Fruit fly (Drosophila melanogaster) whole organism, embryonic: ENCODE results near the gene Vm32E.

Source experiments
- Antp ChIP-seq: fragments of 200-800 bp; sonication (Bioruptor generic); optimal IDR thresholded peaks from 3 replicates; lab custom pipeline; 2016; ENCODE audit warnings: missing biosample characterization, missing genetic modification characterization
- B-H2 ChIP-seq: fragments of 200-800 bp; sonication (Bioruptor generic); optimal IDR thresholded peaks from 2 replicates; lab custom pipeline; 2018; ENCODE audit warnings: missing biosample characterization, mild to moderate bottlenecking, missing genetic modification characterization
- C15 ChIP-seq: fragments of 200-800 bp; sonication (Bioruptor generic); IDR thresholded peaks from 3 replicates; pipeline ENCODE4 v1.3.6; 2022; ENCODE audit warnings: missing biosample characterization, missing genetic modification characterization
- CG1024 ChIP-seq: fragments of 200-800 bp; sonication (Bioruptor generic); IDR thresholded peaks from 2 replicates; pipeline ENCODE4 v1.3.6; 2022; ENCODE audit warnings: missing biosample characterization, missing genetic modification characterization
- CG11696 ChIP-seq: fragments of 200-800 bp; sonication (Bioruptor generic); IDR thresholded peaks from 2 replicates; pipeline ENCODE4 v1.3.6; 2022; ENCODE audit warnings: missing biosample characterization, missing genetic modification characterization
- CG12104 ChIP-seq: fragments of 200-800 bp; sonication (Bioruptor generic); optimal IDR thresholded peaks from 3 replicates; lab custom pipeline; 2016; ENCODE audit warnings: missing biosample characterization, missing genetic modification characterization
- CG1233 ChIP-seq: fragments of 200-800 bp; sonication (Bioruptor generic); optimal IDR thresholded peaks from 4 replicates; lab custom pipeline; 2018; ENCODE audit warnings: missing biosample characterization, mild to moderate bottlenecking, missing genetic modification characterization
- CG13775 ChIP-seq: fragments of 200-800 bp; sonication (Bioruptor generic); optimal IDR thresholded peaks from 3 replicates; lab custom pipeline; 2017; ENCODE audit warnings: missing biosample characterization, mild to moderate bottlenecking, missing genetic modification characterization
- CG14014 ChIP-seq: fragments of 200-800 bp; sonication (Bioruptor generic); IDR thresholded peaks from 2 replicates; pipeline ENCODE4 v1.3.6; 2022; ENCODE audit warnings: missing biosample characterization, missing genetic modification characterization
- CG14965 ChIP-seq: fragments of 200-800 bp; sonication (Bioruptor generic); optimal IDR thresholded peaks from 2 replicates; lab custom pipeline; 2016; ENCODE audit warnings: missing biosample characterization, missing genetic modification characterization, borderline replicate concordance
- CG18764 ChIP-seq: fragments of 200-800 bp; sonication (Bioruptor generic); optimal IDR thresholded peaks from 3 replicates; lab custom pipeline; 2016; ENCODE audit warnings: missing biosample characterization, missing genetic modification characterization
- CG2202 ChIP-seq: fragments of 200-800 bp; sonication (Bioruptor generic); optimal IDR thresholded peaks from 2 replicates; lab custom pipeline; 2018; ENCODE audit warnings: missing biosample characterization, mild to moderate bottlenecking, missing genetic modification characterization
- CG31388 ChIP-seq: fragments of 200-800 bp; sonication (Bioruptor generic); optimal IDR thresholded peaks from 2 replicates; lab custom pipeline; 2016; ENCODE audit warnings: missing biosample characterization, missing genetic modification characterization
- CG33557 ChIP-seq: fragments of 200-800 bp; sonication (Bioruptor generic); optimal IDR thresholded peaks from 2 replicates; lab custom pipeline; 2019; ENCODE audit warnings: missing biosample characterization, mild to moderate bottlenecking, missing genetic modification characterization, moderate library complexity
- CG6254 ChIP-seq: fragments of 200-800 bp; sonication (Bioruptor generic); optimal IDR thresholded peaks from 3 replicates; lab custom pipeline; 2017; ENCODE audit warnings: mild to moderate bottlenecking, missing biosample characterization, missing genetic modification reagents, missing genetic modification characterization
- CG6654 ChIP-seq: fragments of 200-800 bp; sonication (Bioruptor generic); optimal IDR thresholded peaks from 2 replicates; lab custom pipeline; 2017; ENCODE audit warnings: missing biosample characterization, mild to moderate bottlenecking, missing genetic modification characterization
- CG6791 ChIP-seq: fragments of 200-800 bp; sonication (Bioruptor generic); IDR thresholded peaks from 3 replicates; pipeline ENCODE4 v1.3.6; 2022; ENCODE audit warnings: missing biosample characterization, missing genetic modification characterization; ENCODE audit not compliant: partially characterized antibody
- CG8478 ChIP-seq: fragments of >200 bp; optimal IDR thresholded peaks from 2 replicates; lab custom pipeline; 2018
- CG8765 ChIP-seq: fragments of 200-800 bp; sonication (Bioruptor generic); IDR thresholded peaks from 2 replicates; pipeline ENCODE4 v1.3.6; 2022; ENCODE audit warnings: missing biosample characterization, missing genetic modification characterization
- CG9797 ChIP-seq: fragments of 200-800 bp; sonication (Bioruptor generic); optimal IDR thresholded peaks from 3 replicates; lab custom pipeline; 2018; ENCODE audit warnings: missing biosample characterization, mild to moderate bottlenecking, missing genetic modification characterization
- Doc3 ChIP-seq: fragments of 200-800 bp; sonication (Bioruptor generic); IDR thresholded peaks from 3 replicates; pipeline ENCODE4 v1.3.6; 2022; ENCODE audit warnings: missing biosample characterization, missing genetic modification characterization; ENCODE audit not compliant: partially characterized antibody
- Drgx ChIP-seq: fragments of 200-800 bp; sonication (Bioruptor generic); IDR thresholded peaks from 2 replicates; pipeline ENCODE4 v1.3.6; 2022; ENCODE audit warnings: missing biosample characterization, missing genetic modification characterization
- Gug ChIP-seq: fragments of 200-800 bp; sonication (Bioruptor generic); IDR thresholded peaks from 4 replicates; pipeline ENCODE4 v1.3.6; 2022; ENCODE audit warnings: missing biosample characterization, missing genetic modification characterization
- Hand ChIP-seq: fragments of 200-800 bp; sonication (Bioruptor generic); optimal IDR thresholded peaks from 2 replicates; lab custom pipeline; 2017; ENCODE audit warnings: mild to moderate bottlenecking, missing biosample characterization, missing genetic modification reagents, missing genetic modification characterization
- Jarid2 ChIP-seq: fragments of 200-800 bp; sonication (Bioruptor generic); optimal IDR thresholded peaks from 3 replicates; lab custom pipeline; 2017; ENCODE audit warnings: mild to moderate bottlenecking, missing biosample characterization, missing genetic modification reagents, missing genetic modification characterization
- Mrtf ChIP-seq: fragments of 200-800 bp; sonication (Bioruptor generic); IDR thresholded peaks from 3 replicates; pipeline ENCODE4 v1.3.6; 2022; ENCODE audit warnings: missing biosample characterization, missing genetic modification characterization
- Oli ChIP-seq: fragments of 200-800 bp; sonication (Bioruptor generic); optimal IDR thresholded peaks from 2 replicates; lab custom pipeline; 2018; ENCODE audit warnings: missing biosample characterization, mild to moderate bottlenecking, missing genetic modification characterization, moderate library complexity
- Ptx1 ChIP-seq: fragments of 200-800 bp; sonication (Bioruptor generic); IDR thresholded peaks from 2 replicates; pipeline ENCODE4 v1.3.6; 2022; ENCODE audit warnings: missing biosample characterization, missing genetic modification characterization
- Sin3A ChIP-seq: fragments of >200 bp; optimal IDR thresholded peaks from 2 replicates; lab custom pipeline; 2018
- ab ChIP-seq: fragments of 200-800 bp; sonication (Bioruptor generic); optimal IDR thresholded peaks from 2 replicates; lab custom pipeline; 2016; ENCODE audit warnings: missing biosample characterization, missing genetic modification characterization
- ac ChIP-seq: fragments of 200-800 bp; sonication (Bioruptor generic); optimal IDR thresholded peaks from 3 replicates; lab custom pipeline; 2017; ENCODE audit warnings: missing biosample characterization, mild to moderate bottlenecking, missing genetic modification characterization
- ato ChIP-seq: fragments of 200-800 bp; sonication (Bioruptor generic); IDR thresholded peaks from 2 replicates; pipeline ENCODE4 v1.3.6; 2022; ENCODE audit warnings: missing biosample characterization, missing genetic modification characterization; ENCODE audit not compliant: partially characterized antibody
- bab2 ChIP-seq: fragments of 200-800 bp; sonication (Bioruptor generic); optimal IDR thresholded peaks from 2 replicates; lab custom pipeline; 2016; ENCODE audit warnings: missing biosample characterization, missing genetic modification characterization
- bigmax ChIP-seq: fragments of 200-800 bp; sonication (Bioruptor generic); optimal IDR thresholded peaks from 2 replicates; lab custom pipeline; 2018; ENCODE audit warnings: missing biosample characterization, mild to moderate bottlenecking, missing genetic modification characterization
- crc ChIP-seq: fragments of 200-800 bp; sonication (Bioruptor generic); optimal IDR thresholded peaks from 2 replicates; lab custom pipeline; 2016; ENCODE audit warnings: missing biosample characterization, missing genetic modification characterization
- dpn ChIP-seq, 2 experiments: fragments of 200-800 bp; sonication (Bioruptor generic); optimal IDR thresholded peaks; 3 replicates each; lab custom pipeline; 2016; ENCODE audit warnings: missing biosample characterization in 2 of 2, missing genetic modification characterization in 2 of 2
- ewg ChIP-seq: fragments of 200-800 bp; sonication (Bioruptor generic); optimal IDR thresholded peaks from 3 replicates; lab custom pipeline; 2017; ENCODE audit warnings: mild to moderate bottlenecking, missing biosample characterization, missing genetic modification reagents, missing genetic modification characterization
- insv ChIP-seq, 2 experiments: fragments of 200-800 bp; sonication (Bioruptor generic); optimal IDR thresholded peaks; 3 replicates each; lab custom pipeline; 2016 to 2018; ENCODE audit warnings: missing biosample characterization in 2 of 2, missing genetic modification characterization in 2 of 2
- jumu ChIP-seq: fragments of 200-800 bp; sonication (Bioruptor generic); optimal IDR thresholded peaks from 3 replicates; lab custom pipeline; 2016; ENCODE audit warnings: missing biosample characterization, missing genetic modification characterization
- ken ChIP-seq: fragments of 200-800 bp; sonication (Bioruptor generic); IDR thresholded peaks from 3 replicates; pipeline ENCODE4 v1.3.6; 2022; ENCODE audit warnings: missing biosample characterization, missing genetic modification characterization
- lola ChIP-seq, 3 experiments: fragments of >200 bp in 2 of 3; fragments of 200-800 bp in 1 of 3; sonication (Bioruptor generic) in 1 of 3; optimal IDR thresholded peaks; 2 replicates each; lab custom pipeline; 2017 to 2019; ENCODE audit warnings: missing biosample characterization in 3 of 3, missing genetic modification characterization in 3 of 3, mild to moderate bottlenecking in 1 of 3, moderate library complexity in 1 of 3
- maf-S ChIP-seq: fragments of 200-800 bp; sonication (Bioruptor generic); optimal IDR thresholded peaks from 2 replicates; lab custom pipeline; 2016; ENCODE audit warnings: missing biosample characterization, missing genetic modification characterization
- nau ChIP-seq: fragments of 200-800 bp; sonication (Bioruptor generic); optimal IDR thresholded peaks from 3 replicates; lab custom pipeline; 2017; ENCODE audit warnings: missing biosample characterization, mild to moderate bottlenecking, missing genetic modification characterization, missing genetic modification reagents
- nmo ChIP-seq: fragments of 200-800 bp; sonication (Bioruptor generic); optimal IDR thresholded peaks from 2 replicates; lab custom pipeline; 2018; ENCODE audit warnings: missing biosample characterization, mild to moderate bottlenecking, missing genetic modification characterization, moderate library complexity
- prd ChIP-seq, 3 experiments: fragments of >200 bp in 2 of 3; fragments of 200-800 bp in 1 of 3; sonication (Bioruptor generic) in 1 of 3; optimal IDR thresholded peaks in 2 of 3; IDR thresholded peaks in 1 of 3; 2 replicates in 2 of 3; 3 replicates in 1 of 3; pipeline versions ENCODE4 v1.3.6 to Lab custom; 2017 to 2022; ENCODE audit warnings: missing biosample characterization in 1 of 3, missing genetic modification characterization in 1 of 3
- row ChIP-seq: fragments of 200-800 bp; sonication (Bioruptor generic); IDR thresholded peaks from 3 replicates; pipeline ENCODE4 v1.3.6; 2022; ENCODE audit warnings: missing biosample characterization, missing genetic modification characterization
- slou ChIP-seq: fragments of 200-800 bp; sonication (Bioruptor generic); optimal IDR thresholded peaks from 3 replicates; lab custom pipeline; 2016; ENCODE audit warnings: missing biosample characterization, missing genetic modification characterization
- slp2 ChIP-seq: fragments of 200-800 bp; sonication (Bioruptor generic); optimal IDR thresholded peaks from 2 replicates; lab custom pipeline; 2016; ENCODE audit warnings: missing biosample characterization, missing genetic modification characterization
- tgo ChIP-seq: fragments of 200-800 bp; sonication (Bioruptor generic); IDR thresholded peaks from 3 replicates; pipeline ENCODE4 v1.3.6; 2022; ENCODE audit warnings: missing biosample characterization, missing genetic modification characterization
- yki ChIP-seq: fragments of >200 bp; optimal IDR thresholded peaks from 3 replicates; lab custom pipeline; 2018
- zfh1 ChIP-seq: fragments of 200-800 bp; sonication (Bioruptor generic); IDR thresholded peaks from 3 replicates; pipeline ENCODE4 v1.3.6; 2022; ENCODE audit warnings: missing biosample characterization, missing genetic modification characterization

Vm32E gene

DNA sequence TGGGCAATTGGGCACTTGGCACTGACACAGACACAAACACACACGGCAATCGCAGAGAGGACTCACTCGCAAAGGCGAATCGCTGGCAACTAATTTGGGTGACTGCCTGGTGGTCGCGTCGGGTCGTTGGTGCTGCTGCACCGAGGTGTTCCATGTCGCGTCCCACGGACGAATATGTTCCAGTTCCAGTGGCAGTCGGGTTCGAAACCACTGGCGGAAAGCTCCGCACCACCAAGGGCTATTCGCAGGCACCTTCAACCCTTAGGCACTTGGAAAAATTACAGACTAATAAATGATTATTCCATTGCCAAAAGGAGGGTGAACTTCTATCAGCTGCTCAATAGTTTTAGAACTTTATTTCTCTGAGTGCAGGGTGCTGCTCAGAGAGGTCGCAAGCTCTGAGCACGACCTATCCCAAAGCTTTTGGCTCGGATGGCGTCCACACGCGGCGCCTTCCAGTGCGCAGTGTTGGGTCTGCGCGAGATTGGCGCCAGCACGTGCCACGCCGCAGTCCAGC, 32.1 kb upstream of the Vm32E start, which contains the start of gene Ca-beta (continued):
- TF ChIP-seq CG1024 (no peak), crc (GFP tag; lab: Kevin White, UChicago) (no peak), slp2 (GFP tag; lab: Kevin White, UChicago) (no peak), CG8478 (lab: Kevin White, UChicago) (no peak), jumu (GFP tag; lab: Kevin White, UChicago) (peak; percentile 29), CG6254 (GFP tag; lab: Kevin White, UChicago) (no peak), lola (GFP tag; optimal IDR thresholded peaks at IDR 0.05; lab: Kevin White, UChicago) (no peak), CG14965 (GFP tag; lab: Kevin White, UChicago) (no peak), CG6791 (GFP tag; lab: Robert Waterston, UW) (no peak), prd (optimal IDR thresholded peaks at IDR 0.05; lab: Kevin White, UChicago) (no peak), prd (GFP tag; IDR thresholded peaks at IDR 0.05; lab: Robert Waterston, UW) (peak; percentile 53), Doc3 (GFP tag; lab: Robert Waterston, UW) (no peak), Ptx1 (GFP tag; lab: Robert Waterston, UW) (peak; percentile 37), CG31388 (GFP tag; lab: Kevin White, UChicago) (no peak), C15 (no peak), Hand (GFP tag; lab: Kevin White, UChicago) (peak; percentile 71), CG18764 (GFP tag; lab: Kevin White, UChicago) (no peak), Sin3A (no peak), CG9797 (no peak), ken (GFP tag; lab: Robert Waterston, UW) (0 out of 3 replicates have a peak, but pooled peaks have one; percentile 28), Jarid2 (GFP tag; lab: Kevin White, UChicago) (no peak), dpn (GFP tag; optimal IDR thresholded peaks at IDR 0.05; lab: Kevin White, UChicago) (peak in 1 of 2 experiments; percentile 42), zfh1 (GFP tag; lab: Robert Waterston, UW) (peak; percentile 50; the same call in 1 of the 3 replicates), tgo (GFP tag; lab: Robert Waterston, UW) (0 out of 3 replicates have a peak, but pooled peaks have one; percentile 25), CG6654 (no peak), ac (GFP tag; lab: Kevin White, UChicago) (no peak), Oli (tag; lab: Kevin White, UChicago) (no peak), ato (GFP tag; lab: Robert Waterston, UW) (no peak), nau (GFP tag; lab: Kevin White, UChicago) (no peak), bab2 (GFP tag; lab: Kevin White, UChicago) (peak; percentile 38), slou (GFP tag; lab: Kevin White, UChicago) (no peak), CG8765 (GFP tag; lab: Robert Waterston, UW) (no peak; the same call in 1 of the 2 replicates), ewg (GFP tag; lab: Kevin White, UChicago) (peak; percentile 94), yki (lab: Kevin White, UChicago) (no peak), Drgx (GFP tag; lab: Robert Waterston, UW) (0 out of 2 replicates have a peak, but pooled peaks have one; percentile 30), CG2202 (tag; lab: Kevin White, UChicago) (no peak), ab (GFP tag; lab: Kevin White, UChicago) (peak; percentile 64), Antp (GFP tag; lab: Kevin White, UChicago) (peak; percentile 69), bigmax (GFP tag; lab: Kevin White, UChicago) (no peak), CG1233 (GFP tag; lab: Kevin White, UChicago) (no peak), row (GFP tag; lab: Robert Waterston, UW) (peak; percentile 85), Mrtf (GFP tag; lab: Robert Waterston, UW) (no peak), CG11696 (GFP tag; lab: Robert Waterston, UW) (no peak), CG13775 (GFP tag; lab: Kevin White, UChicago) (no peak), Gug (GFP tag; lab: Robert Waterston, UW) (peak; percentile 58; the same call in 2 of the 4 replicates), B-H2 (GFP tag; lab: Kevin White, UChicago) (peak; percentile 68), CG33557 (GFP tag; lab: Kevin White, UChicago) (no peak), CG12104 (GFP tag; lab: Kevin White, UChicago) (no peak), CG14014 (GFP tag; lab: Robert Waterston, UW) (no peak), nmo (GFP tag; lab: Kevin White, UChicago) (no peak), maf-S (GFP tag; lab: Kevin White, UChicago) (no peak), insv (GFP tag; optimal IDR thresholded peaks at IDR 0.05; lab: Kevin White, UChicago) (no peak)
